Worm (Caenorhabditis elegans) whole organism, young adult: ENCODE measurements around the gene cylc-1.

Experiments
- B0261.1 ChIP-seq: sonication (generic microtip); optimal IDR thresholded peaks from 2 replicates; lab custom pipeline; 2016; ENCODE audit warnings: mild to moderate bottlenecking, missing genetic modification characterization, moderate library complexity, missing compliant biosample characterization
- F37B4.10 ChIP-seq: fragments of 200-800 bp; sonication (Bioruptor generic); IDR thresholded peaks from 2 replicates; pipeline ENCODE4 v1.3.6; 2022; ENCODE audit warnings: missing genetic modification characterization, missing compliant biosample characterization
- Y53G8AR.9 ChIP-seq: fragments of 200-800 bp; sonication (Bioruptor generic); conservative IDR thresholded peaks from 2 replicates; pipeline ENCODE4 v1.3.6; 2022; ENCODE audit warnings: missing genetic modification reagents, missing genetic modification characterization, missing compliant biosample characterization
- ama-1 ChIP-seq, 3 experiments: fragments of 150-350 bp in 1 of 3; sonication (generic microtip) in 2 of 3; optimal IDR thresholded peaks; 2 replicates each; lab custom pipeline; 2014 to 2018; ENCODE audit warnings: missing biosample characterization in 2 of 3, missing genetic modification characterization in 2 of 3, missing genetic modification reagents in 2 of 3
- attf-5 ChIP-seq: fragments of 200-800 bp; sonication (Bioruptor generic); optimal IDR thresholded peaks from 2 replicates; lab custom pipeline; 2018; ENCODE audit warnings: mild to moderate bottlenecking, missing genetic modification characterization, missing compliant biosample characterization
- bed-2 ChIP-seq: fragments of 200-800 bp; sonication (Bioruptor generic); IDR thresholded peaks from 2 replicates; pipeline ENCODE4 v1.3.6; 2022; ENCODE audit warnings: missing genetic modification reagents, missing genetic modification characterization, missing compliant biosample characterization
- dpff-1 ChIP-seq: sonication (generic microtip); optimal IDR thresholded peaks from 2 replicates; lab custom pipeline; 2017; ENCODE audit warnings: mild to moderate bottlenecking, missing genetic modification characterization, missing compliant biosample characterization
- ekl-4 ChIP-seq: fragments of 200-800 bp; sonication (Bioruptor generic); IDR thresholded peaks from 2 replicates; pipeline ENCODE4 v1.3.6; 2022; ENCODE audit warnings: missing genetic modification reagents, missing genetic modification characterization, missing compliant biosample characterization
- hlh-12 ChIP-seq: sonication (generic microtip); optimal IDR thresholded peaks from 2 replicates; lab custom pipeline; 2016; ENCODE audit warnings: missing genetic modification characterization, missing compliant biosample characterization
- lsy-27 ChIP-seq: sonication (generic microtip); optimal IDR thresholded peaks from 2 replicates; lab custom pipeline; 2017; ENCODE audit warnings: missing genetic modification characterization, mild to moderate bottlenecking, missing compliant biosample characterization, antibody characterized with exemption, missing genotype, borderline replicate concordance; ENCODE audit not compliant: insufficient read depth
- nhr-179 ChIP-seq: sonication (generic microtip); optimal IDR thresholded peaks from 2 replicates; lab custom pipeline; 2016; ENCODE audit warnings: mild to moderate bottlenecking, missing genetic modification characterization, missing compliant biosample characterization
- pha-4 ChIP-seq: fragments of 150-350 bp; sonication (generic microtip); optimal IDR thresholded peaks from 2 replicates; lab custom pipeline; 2014; ENCODE audit warnings: missing biosample characterization, missing genetic modification reagents, missing genetic modification characterization
- snpc-4 ChIP-seq, 5 experiments: fragments of 150-350 bp in 1 of 5; sonication (generic microtip) in 4 of 5; optimal IDR thresholded peaks; 2 replicates each; lab custom pipeline; 2014 to 2018; ENCODE audit warnings: missing genetic modification characterization in 5 of 5, missing biosample characterization in 3 of 5, antibody characterized with exemption in 2 of 5, mild to moderate bottlenecking in 2 of 5, missing compliant biosample characterization in 2 of 5, missing genotype in 2 of 5, moderate library complexity in 2 of 5, missing genetic modification reagents in 1 of 5
- ztf-3 ChIP-seq: fragments of 200-800 bp; sonication (Bioruptor generic); optimal IDR thresholded peaks from 2 replicates; lab custom pipeline; 2018; ENCODE audit warnings: mild to moderate bottlenecking, missing genetic modification characterization, missing compliant biosample characterization

DNA sequence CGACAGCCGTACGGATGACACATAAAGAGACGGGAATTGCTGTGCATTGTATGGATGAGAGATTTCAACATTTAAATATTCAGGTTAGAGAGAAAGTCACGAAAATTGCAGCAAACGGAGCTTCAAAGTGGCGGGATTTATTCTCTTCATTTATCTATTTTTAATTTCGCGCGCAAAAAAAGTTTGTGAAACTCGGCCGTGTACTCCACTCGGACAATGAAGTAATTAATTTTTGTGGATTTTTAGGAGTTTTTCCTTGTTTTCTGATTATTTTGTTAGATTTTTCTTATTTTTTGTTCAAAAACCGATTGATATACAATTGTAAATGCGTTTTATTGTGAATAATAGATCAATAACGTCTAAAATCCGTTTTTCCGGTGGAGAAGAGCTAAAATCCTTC lies 37.5 kb downstream of the cylc-1 start:
- TF ChIP-seq pha-4 (tag; lab: Kevin White, UChicago): no peak
- no peak for TF ChIP-seq snpc-4 (GFP tag; optimal IDR thresholded peaks at IDR 0.05; lab: Kevin White, UChicago)
- peak in 2 of 4 experiments; percentile 4 to 53 for TF ChIP-seq snpc-4 (tag; optimal IDR thresholded peaks at IDR 0.05; lab: Kevin White, UChicago)
- no peak for TF ChIP-seq dpff-1
- TF ChIP-seq hlh-12 (tag; lab: Kevin White, UChicago): no peak
- no peak for TF ChIP-seq F37B4.10 (GFP tag; lab: Robert Waterston, UW)
- no peak for TF ChIP-seq ekl-4 (GFP tag; lab: Robert Waterston, UW)
- TF ChIP-seq lsy-27 (tag; lab: Kevin White, UChicago): no peak
- TF ChIP-seq bed-2: no peak
- TF ChIP-seq ztf-3 (GFP tag; lab: Kevin White, UChicago): no peak
- TF ChIP-seq ama-1 (optimal IDR thresholded peaks at IDR 0.05; lab: Kevin White, UChicago): no peak
- TF ChIP-seq ama-1 (GFP tag; optimal IDR thresholded peaks at IDR 0.05; lab: Kevin White, UChicago): no peak
- TF ChIP-seq nhr-179 (tag; lab: Kevin White, UChicago): no peak
- no peak for TF ChIP-seq B0261.1
- no peak for TF ChIP-seq attf-5
- no peak for TF ChIP-seq Y53G8AR.9 (GFP tag; lab: Robert Waterston, UW)
